In genomic region chr3L:8524816-8525625, dm6 we compare ENCODE assay signal across 5 fruit fly cellular contexts.
TF ChIP-seq lines count a peak whose summit lies in the region.

GstO1 (minus strand) TSS chr3L:8524866.
foi (plus strand) TSS chr3L:8525244.

- peak; percentile 6 for TF ChIP-seq CTCF in whole organism, embryonic (GFP tag; optimal IDR thresholded peaks at IDR 0.05; lab: Kevin White, UChicago)

TF ChIP-seq in whole organism, adult, 20 proteins besides CTCF, POLR2A, EP300 and RAD21 (continues in another document):
- peak; percentile 11 for TF ChIP-seq CG7045 (GFP tag; optimal IDR thresholded peaks at IDR 0.05; lab: Kevin White, UChicago)
- peak; percentile 62 for TF ChIP-seq kay (GFP tag; lab: Kevin White, UChicago; ENCODE audit: borderline replicate concordance)
- peak; percentile 84 for TF ChIP-seq cic (GFP tag; optimal IDR thresholded peaks at IDR 0.05; lab: Kevin White, UChicago)
- no peak for TF ChIP-seq cnc (optimal IDR thresholded peaks at IDR 0.05; lab: Kevin White, UChicago)
- TF ChIP-seq CG1620 (GFP tag; optimal IDR thresholded peaks at IDR 0.05; lab: Kevin White, UChicago), result peak; percentile 35
- peak; percentile 57 for TF ChIP-seq bab1 (GFP tag; optimal IDR thresholded peaks at IDR 0.05; lab: Kevin White, UChicago)
- TF ChIP-seq CG7101 (tag; optimal IDR thresholded peaks at IDR 0.05; lab: Kevin White, UChicago), result peak; percentile 59
- TF ChIP-seq CG14711 (tag; optimal IDR thresholded peaks at IDR 0.05; lab: Kevin White, UChicago), result peak; percentile 56
- TF ChIP-seq toe (GFP tag; optimal IDR thresholded peaks at IDR 0.05; lab: Kevin White, UChicago), result no peak
- peak; percentile 32 for TF ChIP-seq ovo (GFP tag; optimal IDR thresholded peaks at IDR 0.05; lab: Kevin White, UChicago)
- TF ChIP-seq Crg-1 (GFP tag; optimal IDR thresholded peaks at IDR 0.05; lab: Kevin White, UChicago), result peak; percentile 52
- TF ChIP-seq Clk (GFP tag; optimal IDR thresholded peaks at IDR 0.05; lab: Kevin White, UChicago), result no peak
- TF ChIP-seq CG12768 (GFP tag; optimal IDR thresholded peaks at IDR 0.05; lab: Kevin White, UChicago), result peak; percentile 22
- TF ChIP-seq pad (GFP tag; optimal IDR thresholded peaks at IDR 0.05; lab: Kevin White, UChicago), result peak; percentile 5
- TF ChIP-seq tj (GFP tag; optimal IDR thresholded peaks at IDR 0.05; lab: Kevin White, UChicago), result peak; percentile 65
- no peak for TF ChIP-seq Hr96 (GFP tag; optimal IDR thresholded peaks at IDR 0.05; lab: Kevin White, UChicago)
- no peak for TF ChIP-seq CG5204 (GFP tag; optimal IDR thresholded peaks at IDR 0.05; lab: Kevin White, UChicago)
- TF ChIP-seq CG11617 (GFP tag; optimal IDR thresholded peaks at IDR 0.05; lab: Kevin White, UChicago), result peak; percentile 48

TF ChIP-seq in whole organism, embryonic, 481 proteins besides CTCF, POLR2A, EP300 and RAD21 (continues in another document):
- no peak for TF ChIP-seq Lim3 (GFP tag; IDR thresholded peaks at IDR 0.05; lab: Robert Waterston, UW)
- no peak for TF ChIP-seq dmrt11E (tag; optimal IDR thresholded peaks at IDR 0.05; lab: Kevin White, UChicago)
- TF ChIP-seq Stat92E (GFP tag; optimal IDR thresholded peaks at IDR 0.05; lab: Kevin White, UChicago), result no peak
- TF ChIP-seq wor (GFP tag; IDR thresholded peaks at IDR 0.05; lab: Robert Waterston, UW), result no peak
- TF ChIP-seq CG17328 (GFP tag; IDR thresholded peaks at IDR 0.05; lab: Robert Waterston, UW), result peak; percentile 53; the same call in 1 of the 2 replicates
- TF ChIP-seq inv (GFP tag; IDR thresholded peaks at IDR 0.05; lab: Robert Waterston, UW; ENCODE audit: partially characterized antibody), result peak; percentile 97
- no peak for TF ChIP-seq PHDP (tag; optimal IDR thresholded peaks at IDR 0.05; lab: Kevin White, UChicago)
- TF ChIP-seq crp (GFP tag; optimal IDR thresholded peaks at IDR 0.05; lab: Kevin White, UChicago), result no peak
- no peak for TF ChIP-seq ro (GFP tag; IDR thresholded peaks at IDR 0.05; lab: Robert Waterston, UW)
- TF ChIP-seq HLH54F (GFP tag; optimal IDR thresholded peaks at IDR 0.05; lab: Kevin White, UChicago), result peak; percentile 4
- TF ChIP-seq CG17912 (GFP tag; optimal IDR thresholded peaks at IDR 0.05; lab: Kevin White, UChicago), result no peak
- no peak for TF ChIP-seq CG6175 (GFP tag; IDR thresholded peaks at IDR 0.05; lab: Robert Waterston, UW)
- peak; percentile 58 for TF ChIP-seq CG10267 (tag; optimal IDR thresholded peaks at IDR 0.05; lab: Kevin White, UChicago)
- TF ChIP-seq tap (tag; optimal IDR thresholded peaks at IDR 0.05; lab: Kevin White, UChicago), result no peak
- TF ChIP-seq CG17361 (GFP tag; IDR thresholded peaks at IDR 0.05; lab: Robert Waterston, UW), result peak; percentile 55; the same call in 1 of the 3 replicates
- TF ChIP-seq lov (optimal IDR thresholded peaks at IDR 0.05; lab: Kevin White, UChicago), result no peak
- TF ChIP-seq lov (GFP tag; IDR thresholded peaks at IDR 0.05; lab: Robert Waterston, UW), result no peak
- TF ChIP-seq CG7357 (GFP tag; IDR thresholded peaks at IDR 0.05; lab: Robert Waterston, UW), result no peak
- no peak for TF ChIP-seq Vsx1 (GFP tag; optimal IDR thresholded peaks at IDR 0.05; lab: Kevin White, UChicago)

TF ChIP-seq in whole organism, prepupa, 60 proteins besides CTCF, POLR2A, EP300 and RAD21 (continues in another document):
- peak; percentile 45 for TF ChIP-seq Eip78C (GFP tag; lab: Kevin White, UChicago)
- no peak for TF ChIP-seq Lpt (GFP tag; optimal IDR thresholded peaks at IDR 0.05; lab: Kevin White, UChicago)
- TF ChIP-seq CG11294 (GFP tag; IDR thresholded peaks at IDR 0.05; lab: Robert Waterston, UW), result no peak
- peak; percentile 33 for TF ChIP-seq CG3032 (tag; optimal IDR thresholded peaks at IDR 0.05; lab: Kevin White, UChicago)
- peak; percentile 39 for TF ChIP-seq dsx (GFP tag; optimal IDR thresholded peaks at IDR 0.05; lab: Kevin White, UChicago; ENCODE audit: poor library complexity, severe bottlenecking)
- TF ChIP-seq CG11902 (GFP tag; optimal IDR thresholded peaks at IDR 0.05; lab: Kevin White, UChicago), result no peak
- no peak for TF ChIP-seq fd59A (GFP tag; optimal IDR thresholded peaks at IDR 0.05; lab: Kevin White, UChicago)
- TF ChIP-seq lz (GFP tag; optimal IDR thresholded peaks at IDR 0.05; lab: Kevin White, UChicago), result peak; percentile 23
- TF ChIP-seq vri (GFP tag; optimal IDR thresholded peaks at IDR 0.05; lab: Kevin White, UChicago), result peak; percentile 67
- 0 out of 2 replicates have a peak, but pooled peaks have one; percentile 10 for TF ChIP-seq CG15336 (GFP tag; IDR thresholded peaks at IDR 0.05; lab: Robert Waterston, UW)
- no peak for TF ChIP-seq CG8119 (GFP tag; IDR thresholded peaks at IDR 0.05; lab: Robert Waterston, UW)
- no peak for TF ChIP-seq CG6276 (GFP tag; optimal IDR thresholded peaks at IDR 0.05; lab: Kevin White, UChicago)
- no peak for TF ChIP-seq Met (GFP tag; optimal IDR thresholded peaks at IDR 0.05; lab: Kevin White, UChicago)
- peak; percentile 19 for TF ChIP-seq CG6792 (GFP tag; optimal IDR thresholded peaks at IDR 0.05; lab: Kevin White, UChicago)
- peak; percentile 19 for TF ChIP-seq CG34406 (GFP tag; optimal IDR thresholded peaks at IDR 0.05; lab: Kevin White, UChicago)
- TF ChIP-seq Hr39 (GFP tag; optimal IDR thresholded peaks at IDR 0.05; lab: Kevin White, UChicago), result peak; percentile 7
- TF ChIP-seq acj6 (GFP tag; optimal IDR thresholded peaks at IDR 0.05; lab: Kevin White, UChicago), result peak; percentile 9
- no peak for TF ChIP-seq CG9139 (GFP tag; optimal IDR thresholded peaks at IDR 0.05; lab: Kevin White, UChicago)
- peak in 1 of 2 experiments; percentile 37 for TF ChIP-seq salr (GFP tag; optimal IDR thresholded peaks at IDR 0.05; lab: Kevin White, UChicago)

TF ChIP-seq in whole organism, pupa, 21 proteins besides CTCF, POLR2A, EP300 and RAD21:
- TF ChIP-seq CG14655 (GFP tag; optimal IDR thresholded peaks at IDR 0.05; lab: Kevin White, UChicago) (no peak), rn (GFP tag; IDR thresholded peaks at IDR 0.05; lab: Robert Waterston, UW) (no peak), CG4496 (GFP tag; IDR thresholded peaks at IDR 0.05; lab: Robert Waterston, UW) (peak; percentile 38; the same call in 2 of the 3 replicates), gl (tag; optimal IDR thresholded peaks at IDR 0.05; lab: Kevin White, UChicago) (peak; percentile 8), CG8301 (tag; optimal IDR thresholded peaks at IDR 0.05; lab: Kevin White, UChicago) (no peak), CG8159 (tag; optimal IDR thresholded peaks at IDR 0.05; lab: Kevin White, UChicago) (peak; percentile 80), Pif1B (GFP tag; optimal IDR thresholded peaks at IDR 0.05; lab: Kevin White, UChicago) (no peak), CG34367 (tag; optimal IDR thresholded peaks at IDR 0.05; lab: Kevin White, UChicago) (no peak), CG12605 (GFP tag; IDR thresholded peaks at IDR 0.05; lab: Robert Waterston, UW) (no peak), Snoo (tag; optimal IDR thresholded peaks at IDR 0.05; lab: Kevin White, UChicago) (peak; percentile 5), Pif1A (GFP tag; optimal IDR thresholded peaks at IDR 0.05; lab: Kevin White, UChicago) (no peak), CG9948 (tag; optimal IDR thresholded peaks at IDR 0.05; lab: Kevin White, UChicago) (no peak), Ets98B (GFP tag; IDR thresholded peaks at IDR 0.05; lab: Robert Waterston, UW) (peak; percentile 45; the same call in 1 of the 2 replicates), fd96Ca (GFP tag; IDR thresholded peaks at IDR 0.05; lab: Robert Waterston, UW) (no peak), CG32121 (GFP tag; IDR thresholded peaks at IDR 0.05; lab: Robert Waterston, UW) (0 out of 2 replicates have a peak, but pooled peaks have one; percentile 24), CG17806 (tag; optimal IDR thresholded peaks at IDR 0.05; lab: Kevin White, UChicago) (no peak), EcR (GFP tag; optimal IDR thresholded peaks at IDR 0.05; lab: Kevin White, UChicago) (no peak), CG10348 (GFP tag; IDR thresholded peaks at IDR 0.05; lab: Robert Waterston, UW) (no peak), CG13204 (GFP tag; optimal IDR thresholded peaks at IDR 0.05; lab: Kevin White, UChicago) (no peak), D1 (tag; optimal IDR thresholded peaks at IDR 0.05; lab: Kevin White, UChicago) (no peak), CG15710 (tag; optimal IDR thresholded peaks at IDR 0.05; lab: Kevin White, UChicago) (peak; percentile 14)
TF ChIP-seq in whole organism, pupa: peak in this region for 7.

TF ChIP-seq in whole organism, wandering third instar larva, 38 proteins besides CTCF, POLR2A, EP300 and RAD21 (continues in another document):
- TF ChIP-seq foxo (GFP tag; optimal IDR thresholded peaks at IDR 0.05; lab: Kevin White, UChicago), result peak in 1 of 2 experiments; percentile 42
- TF ChIP-seq psq (GFP tag; optimal IDR thresholded peaks at IDR 0.05; lab: Kevin White, UChicago), result peak; percentile 35
- no peak for TF ChIP-seq CG32264 (GFP tag; optimal IDR thresholded peaks at IDR 0.05; lab: Kevin White, UChicago)
- peak; percentile 19 for TF ChIP-seq Dif (GFP tag; optimal IDR thresholded peaks at IDR 0.05; lab: Kevin White, UChicago; ENCODE audit: partially characterized antibody)
- TF ChIP-seq rgr (GFP tag; optimal IDR thresholded peaks at IDR 0.05; lab: Kevin White, UChicago), result peak; percentile 31
- peak; percentile 18 for TF ChIP-seq sv (GFP tag; optimal IDR thresholded peaks at IDR 0.05; lab: Kevin White, UChicago)
- no peak for TF ChIP-seq Abd-B (GFP tag; optimal IDR thresholded peaks at IDR 0.05; lab: Kevin White, UChicago)
- peak; percentile 17 for TF ChIP-seq sage (GFP tag; optimal IDR thresholded peaks at IDR 0.05; lab: Kevin White, UChicago)
- peak; percentile 83 for TF ChIP-seq Hr83 (GFP tag; optimal IDR thresholded peaks at IDR 0.05; lab: Kevin White, UChicago; ENCODE audit: poor library complexity, severe bottlenecking)
- TF ChIP-seq Hnf4 (GFP tag; optimal IDR thresholded peaks at IDR 0.05; lab: Kevin White, UChicago), result peak; percentile 33
- no peak for TF ChIP-seq N (GFP tag; optimal IDR thresholded peaks at IDR 0.05; lab: Kevin White, UChicago)
- TF ChIP-seq pan (optimal IDR thresholded peaks at IDR 0.05; lab: Kevin White, UChicago), result no peak
- TF ChIP-seq Dfd (GFP tag; optimal IDR thresholded peaks at IDR 0.05; lab: Kevin White, UChicago), result no peak
- no peak for TF ChIP-seq Hr78 (GFP tag; optimal IDR thresholded peaks at IDR 0.05; lab: Kevin White, UChicago)
- TF ChIP-seq Myc (optimal IDR thresholded peaks at IDR 0.05; lab: Kevin White, UChicago), result no peak
- TF ChIP-seq dmrt93B (GFP tag; optimal IDR thresholded peaks at IDR 0.05; lab: Kevin White, UChicago), result no peak
- TF ChIP-seq h (GFP tag; optimal IDR thresholded peaks at IDR 0.05; lab: Kevin White, UChicago), result peak; percentile 45
- peak; percentile 33 for TF ChIP-seq fru (GFP tag; optimal IDR thresholded peaks at IDR 0.05; lab: Kevin White, UChicago)
- TF ChIP-seq Sp1 (GFP tag; optimal IDR thresholded peaks at IDR 0.05; lab: Kevin White, UChicago), result peak; percentile 21
- TF ChIP-seq OdsH (GFP tag; optimal IDR thresholded peaks at IDR 0.05; lab: Kevin White, UChicago), result no peak
- TF ChIP-seq lola (GFP tag; optimal IDR thresholded peaks at IDR 0.05; lab: Kevin White, UChicago), result no peak
- TF ChIP-seq HLH106 (tag; optimal IDR thresholded peaks at IDR 0.05; lab: Kevin White, UChicago), result peak; percentile 52
- no peak for TF ChIP-seq Rel (GFP tag; optimal IDR thresholded peaks at IDR 0.05; lab: Kevin White, UChicago)
- peak; percentile 12 for TF ChIP-seq Rel (tag; optimal IDR thresholded peaks at IDR 0.05; lab: Kevin White, UChicago)
